Fruit fly (Drosophila melanogaster) whole organism, adult: ENCODE data around the gene CG4907.

Source experiments
- CG11617 ChIP-seq: fragments of 200-800 bp; sonication (Bioruptor generic); optimal IDR thresholded peaks from 2 replicates; lab custom pipeline; 2017; ENCODE audit warnings: mild to moderate bottlenecking, missing biosample characterization, missing genetic modification reagents, missing genetic modification characterization
- CG12768 ChIP-seq: fragments of 200-800 bp; sonication (Bioruptor generic); optimal IDR thresholded peaks from 2 replicates; lab custom pipeline; 2017; ENCODE audit warnings: missing biosample characterization, missing genetic modification characterization, mild to moderate bottlenecking, moderate library complexity, missing genetic modification reagents
- CG14711 ChIP-seq: fragments of 200-800 bp; sonication (Bioruptor generic); optimal IDR thresholded peaks from 2 replicates; lab custom pipeline; 2018; ENCODE audit warnings: missing biosample characterization, mild to moderate bottlenecking, missing genetic modification characterization, moderate library complexity
- CG1620 ChIP-seq: fragments of 200-800 bp; sonication (Bioruptor generic); optimal IDR thresholded peaks from 2 replicates; lab custom pipeline; 2016; ENCODE audit warnings: missing biosample characterization, missing genetic modification characterization
- CG33017 ChIP-seq: fragments of 200-800 bp; sonication (Bioruptor generic); optimal IDR thresholded peaks from 2 replicates; lab custom pipeline; 2018; ENCODE audit warnings: missing biosample characterization, mild to moderate bottlenecking, missing genetic modification characterization, moderate library complexity
- CG5204 ChIP-seq: fragments of 200-800 bp; sonication (Bioruptor generic); optimal IDR thresholded peaks from 2 replicates; lab custom pipeline; 2016; ENCODE audit warnings: missing biosample characterization, missing genetic modification characterization
- CG7045 ChIP-seq: fragments of 200-800 bp; sonication (Bioruptor generic); optimal IDR thresholded peaks from 2 replicates; lab custom pipeline; 2017; ENCODE audit warnings: missing biosample characterization, mild to moderate bottlenecking, missing genetic modification characterization
- CG7101 ChIP-seq: fragments of 200-800 bp; sonication (Bioruptor generic); optimal IDR thresholded peaks from 2 replicates; lab custom pipeline; 2018; ENCODE audit warnings: missing biosample characterization, mild to moderate bottlenecking, missing genetic modification characterization, moderate library complexity
- Clk ChIP-seq: fragments of 200-800 bp; sonication (Bioruptor generic); optimal IDR thresholded peaks from 2 replicates; lab custom pipeline; 2017; ENCODE audit warnings: missing biosample characterization, missing genetic modification characterization
- Crg-1 ChIP-seq: fragments of 200-800 bp; sonication (Bioruptor generic); optimal IDR thresholded peaks from 2 replicates; lab custom pipeline; 2016; ENCODE audit warnings: missing biosample characterization, missing genetic modification characterization
- Hr96 ChIP-seq: fragments of 200-800 bp; sonication (Bioruptor generic); optimal IDR thresholded peaks from 2 replicates; lab custom pipeline; 2016; ENCODE audit warnings: missing biosample characterization, missing genetic modification characterization
- Mnt ChIP-seq: fragments of 200-800 bp; sonication (Bioruptor generic); optimal IDR thresholded peaks from 2 replicates; lab custom pipeline; 2016; ENCODE audit warnings: missing biosample characterization, mild to moderate bottlenecking, missing genetic modification characterization
- bab1 ChIP-seq: fragments of 200-800 bp; sonication (Bioruptor generic); optimal IDR thresholded peaks from 3 replicates; lab custom pipeline; 2019; ENCODE audit warnings: missing biosample characterization, mild to moderate bottlenecking, missing genetic modification characterization, moderate library complexity
- cic ChIP-seq: fragments of 200-800 bp; sonication (Bioruptor generic); optimal IDR thresholded peaks from 2 replicates; lab custom pipeline; 2017; ENCODE audit warnings: missing biosample characterization, mild to moderate bottlenecking, missing genetic modification characterization, moderate library complexity
- cnc ChIP-seq, 2 experiments: fragments of >200 bp; optimal IDR thresholded peaks; 2 replicates each; lab custom pipeline; 2017
- kay ChIP-seq: fragments of 200-800 bp; sonication (Bioruptor generic); peaks from one replicate; lab custom pipeline; 2016; ENCODE audit warnings: missing biosample characterization, missing genetic modification characterization, borderline replicate concordance
- ovo ChIP-seq: fragments of 200-800 bp; sonication (Bioruptor generic); optimal IDR thresholded peaks from 2 replicates; lab custom pipeline; 2016; ENCODE audit warnings: missing biosample characterization, missing genetic modification characterization
- pad ChIP-seq: fragments of 200-800 bp; sonication (Bioruptor generic); optimal IDR thresholded peaks from 3 replicates; lab custom pipeline; 2017; ENCODE audit warnings: missing biosample characterization, missing genetic modification characterization, mild to moderate bottlenecking, moderate library complexity, missing genetic modification reagents
- tj ChIP-seq: fragments of 200-800 bp; sonication (Bioruptor generic); optimal IDR thresholded peaks from 3 replicates; lab custom pipeline; 2017; ENCODE audit warnings: missing biosample characterization, mild to moderate bottlenecking, missing genetic modification characterization, moderate library complexity
- toe ChIP-seq: fragments of 200-800 bp; sonication (Bioruptor generic); optimal IDR thresholded peaks from 2 replicates; lab custom pipeline; 2016; ENCODE audit warnings: missing biosample characterization, missing genetic modification characterization

Gene CG4907

DNA sequence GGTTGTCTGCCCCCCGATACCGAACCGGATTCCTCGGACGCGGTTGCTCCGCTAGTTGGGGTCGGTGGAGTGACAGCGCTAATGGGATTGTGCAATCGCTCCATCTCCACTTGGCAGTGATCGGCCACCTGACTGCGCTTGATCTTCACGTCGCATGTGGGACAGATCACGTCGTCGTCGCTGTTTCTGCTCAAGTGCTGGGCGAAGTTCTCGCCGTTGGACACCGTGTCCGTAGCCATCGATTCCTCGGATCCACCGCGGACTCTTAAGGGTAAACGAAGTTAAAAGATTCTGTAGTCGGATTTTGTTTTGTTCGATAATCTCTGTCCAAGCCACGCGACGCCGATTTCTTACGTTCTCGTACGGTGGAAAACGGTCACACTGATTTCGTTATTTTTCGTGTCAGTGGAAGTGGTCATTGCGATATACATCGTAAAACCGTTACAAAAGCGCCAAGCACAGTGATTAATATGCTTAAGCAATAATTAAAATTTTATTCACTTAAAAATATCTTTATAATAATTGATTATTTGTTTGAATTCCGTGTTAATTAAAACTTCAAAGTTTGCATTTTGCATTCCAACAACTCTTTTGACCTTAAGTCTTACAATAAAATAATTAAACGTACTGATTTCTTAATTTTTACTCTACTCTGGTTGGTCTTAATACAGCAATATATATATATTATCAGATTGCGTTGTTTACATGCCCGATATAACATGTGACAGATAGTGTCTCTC lies 15.6 kb upstream of the CG4907 start, which contains the start of gene RNF220:
TSS of gene RNF220 (minus strand) at position 384 of the 740 bp plus-strand sequence.
- peak; percentile 39 for TF ChIP-seq CG1620 (GFP tag; lab: Kevin White, UChicago)
- no peak for TF ChIP-seq CG5204 (GFP tag; lab: Kevin White, UChicago)
- peak; percentile 62 for TF ChIP-seq Mnt (GFP tag; lab: Kevin White, UChicago)

DNA sequence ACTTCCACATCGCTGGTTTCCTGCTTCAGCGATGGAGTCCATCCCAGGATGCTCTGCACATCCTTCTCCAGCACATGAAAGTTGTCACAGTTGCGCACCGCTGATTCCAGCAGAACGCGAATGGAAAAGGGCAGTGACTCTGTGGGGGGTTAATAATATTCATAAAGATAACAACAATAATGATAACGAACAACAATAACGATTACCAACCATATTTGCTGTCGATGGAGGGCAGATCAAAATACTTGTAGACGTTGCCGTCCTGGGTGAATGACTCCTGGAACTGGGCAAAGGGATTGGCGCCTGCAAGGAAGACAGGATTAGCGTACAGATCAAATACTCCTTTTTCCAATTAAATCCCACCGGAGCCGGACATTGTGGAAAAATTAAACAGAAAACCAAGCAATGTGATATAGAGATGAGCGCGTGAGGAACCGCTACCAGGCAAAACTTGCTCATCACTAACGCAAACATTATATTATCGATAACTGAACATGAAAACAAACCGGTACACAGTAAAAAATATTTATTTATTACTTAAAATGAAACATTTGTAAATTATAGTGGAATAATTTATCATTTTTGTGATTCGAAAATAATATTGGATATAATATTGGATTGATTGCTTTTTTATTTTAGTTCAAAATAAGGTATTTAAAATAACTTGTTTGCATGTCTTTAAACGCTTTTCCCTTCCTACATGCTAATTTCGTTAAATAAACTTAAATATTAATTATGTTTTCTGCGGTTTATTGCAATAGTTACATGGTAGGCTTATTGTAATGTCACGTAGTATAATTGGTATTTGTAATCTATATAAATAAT lies 13.8 kb upstream of the CG4907 start, which contains the start of gene Irp-1A:
TSS of gene Irp-1A (minus strand) at position 439 of the 825 bp plus-strand sequence.
- TF ChIP-seq CG14711 (tag; lab: Kevin White, UChicago) (peak; percentile 76), ovo (no peak), kay (GFP tag; lab: Kevin White, UChicago) (no peak), Hr96 (no peak), Mnt (GFP tag; lab: Kevin White, UChicago) (peak; percentile 59), cnc (optimal IDR thresholded peaks at IDR 0.05; lab: Kevin White, UChicago) (no peak), CG33017 (tag; lab: Kevin White, UChicago) (peak; percentile 77), CG11617 (peak; percentile 68), Crg-1 (GFP tag; lab: Kevin White, UChicago) (peak; percentile 7), bab1 (GFP tag; lab: Kevin White, UChicago) (peak; percentile 73), Clk (GFP tag; lab: Kevin White, UChicago) (no peak), CG7045 (peak; percentile 70), CG12768 (GFP tag; lab: Kevin White, UChicago) (no peak), CG1620 (GFP tag; lab: Kevin White, UChicago) (peak; percentile 17), CG7101 (tag; lab: Kevin White, UChicago) (peak; percentile 74), CG5204 (GFP tag; lab: Kevin White, UChicago) (no peak), toe (peak; percentile 59), cic (GFP tag; lab: Kevin White, UChicago) (peak; percentile 10), pad (GFP tag; lab: Kevin White, UChicago) (peak; percentile 19), tj (GFP tag; lab: Kevin White, UChicago) (peak; percentile 39)

DNA sequence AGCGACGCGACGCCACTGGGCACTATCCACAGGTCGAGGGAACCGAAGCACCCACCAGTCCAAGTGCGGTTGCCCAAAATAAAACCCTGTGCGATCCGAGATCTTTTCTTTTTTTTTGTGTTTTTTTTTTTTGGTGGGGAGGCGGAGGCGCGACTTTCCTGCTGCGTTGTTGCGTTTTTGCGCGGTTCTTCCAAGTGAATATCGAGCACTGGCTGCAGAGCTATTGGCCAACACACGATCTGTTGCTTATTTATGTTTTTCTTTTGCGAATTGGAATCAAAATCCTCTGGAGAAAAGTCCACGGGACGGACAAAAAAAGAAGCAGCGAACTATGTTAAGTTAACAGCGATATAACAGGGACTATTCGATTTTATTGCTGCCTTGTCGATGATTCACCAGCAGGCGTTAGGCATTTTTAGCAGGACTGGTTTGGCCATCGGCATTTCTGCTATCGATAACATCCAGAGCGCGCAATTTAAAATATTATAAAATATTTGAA lies 10.3 kb upstream of the CG4907 start, which contains the start of gene wge:
TSS of gene wge (minus strand) at position 343 of the 499 bp plus-strand sequence.
- TF ChIP-seq cic (GFP tag; lab: Kevin White, UChicago) (no peak), CG5204 (GFP tag; lab: Kevin White, UChicago) (no peak), Hr96 (peak; percentile 29), Clk (GFP tag; lab: Kevin White, UChicago) (no peak), CG12768 (GFP tag; lab: Kevin White, UChicago) (peak; percentile 68), CG1620 (GFP tag; lab: Kevin White, UChicago) (peak; percentile 9), CG7045 (no peak), bab1 (GFP tag; lab: Kevin White, UChicago) (peak; percentile 43), ovo (no peak), CG7101 (tag; lab: Kevin White, UChicago) (peak; percentile 7), CG11617 (peak; percentile 27), kay (GFP tag; lab: Kevin White, UChicago) (peak; percentile 99), tj (GFP tag; lab: Kevin White, UChicago) (peak; percentile 17), Mnt (GFP tag; lab: Kevin White, UChicago) (peak; percentile 15)

DNA sequence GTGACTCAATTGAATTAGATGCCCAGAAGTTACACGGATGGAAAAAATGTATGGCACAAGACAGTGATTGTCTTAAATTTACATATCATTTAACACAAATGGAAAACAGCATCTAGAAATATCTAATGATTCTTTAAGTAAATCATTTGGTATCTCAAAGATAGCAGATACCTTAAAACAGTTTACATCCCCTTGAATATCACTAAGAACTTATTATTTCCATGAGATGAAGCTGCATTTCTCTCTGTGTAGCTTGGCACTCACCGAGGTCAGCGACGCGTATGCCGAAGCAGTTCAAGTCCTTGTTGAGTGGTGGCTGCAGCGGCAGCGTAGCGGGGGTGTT lies 9.0 kb upstream of the CG4907 start:
- TF ChIP-seq Hr96 (no peak), CG1620 (GFP tag; lab: Kevin White, UChicago) (no peak), Crg-1 (GFP tag; lab: Kevin White, UChicago) (no peak), tj (GFP tag; lab: Kevin White, UChicago) (no peak), toe (no peak), Mnt (GFP tag; lab: Kevin White, UChicago) (no peak)

DNA sequence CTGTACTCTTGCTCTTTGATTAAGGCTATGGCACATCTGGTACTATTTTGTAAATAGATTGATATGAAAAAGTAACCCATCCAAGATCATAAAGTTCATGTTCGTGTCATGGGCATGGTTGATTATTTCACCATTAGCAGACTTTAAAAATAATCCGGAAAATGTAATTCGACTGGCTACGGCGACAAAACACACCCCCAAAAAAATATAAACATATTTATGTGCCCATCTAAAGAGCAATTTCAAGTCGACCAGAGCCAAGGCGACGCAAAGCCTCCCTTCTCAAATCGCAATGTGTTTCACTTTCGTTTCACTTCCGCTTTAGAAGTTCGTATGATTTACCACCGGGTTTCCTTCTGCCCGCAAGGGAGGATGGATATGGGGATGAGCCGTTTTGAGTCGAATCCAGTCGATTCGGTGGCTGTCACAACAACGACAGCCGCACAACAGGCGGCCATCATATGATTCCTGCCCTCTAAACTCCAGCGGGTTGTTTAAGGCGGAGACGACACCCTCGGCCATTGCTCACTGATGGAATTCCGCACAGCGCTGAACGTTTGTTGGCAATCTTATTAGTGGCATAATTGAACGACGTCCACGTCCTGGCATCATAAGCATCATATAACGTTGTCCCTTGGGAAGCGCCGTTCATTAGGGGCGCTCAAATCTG lies 8.5 kb upstream of the CG4907 start:
- no peak for TF ChIP-seq CG14711 (tag; lab: Kevin White, UChicago)
- no peak for TF ChIP-seq toe
- no peak for TF ChIP-seq cic (GFP tag; lab: Kevin White, UChicago)
- no peak for TF ChIP-seq Hr96
- no peak for TF ChIP-seq CG5204 (GFP tag; lab: Kevin White, UChicago)
- no peak for TF ChIP-seq bab1 (GFP tag; lab: Kevin White, UChicago)
- no peak for TF ChIP-seq CG1620 (GFP tag; lab: Kevin White, UChicago)
- TF ChIP-seq pad (GFP tag; lab: Kevin White, UChicago), result no peak
- TF ChIP-seq Clk (GFP tag; lab: Kevin White, UChicago), result no peak
- no peak for TF ChIP-seq Crg-1 (GFP tag; lab: Kevin White, UChicago)
- no peak for TF ChIP-seq CG11617
- no peak for TF ChIP-seq cnc (optimal IDR thresholded peaks at IDR 0.05; lab: Kevin White, UChicago)
- no peak for TF ChIP-seq CG33017 (tag; lab: Kevin White, UChicago)
- no peak for TF ChIP-seq ovo
- no peak for TF ChIP-seq CG7045
- TF ChIP-seq tj (GFP tag; lab: Kevin White, UChicago), result no peak
- no peak for TF ChIP-seq CG12768 (GFP tag; lab: Kevin White, UChicago)
- TF ChIP-seq Mnt (GFP tag; lab: Kevin White, UChicago), result no peak
